Fruit fly (Drosophila melanogaster): ENCODE results near the gene CG8891.

- TF ChIP-seq CG13204 (GFP tag; optimal IDR thresholded peaks at IDR 0.05) (no peak), CG10348 (GFP tag; IDR thresholded peaks at IDR 0.05) (peak; percentile 87), EcR (GFP tag; optimal IDR thresholded peaks at IDR 0.05) (peak; percentile 6), Pif1B (GFP tag; optimal IDR thresholded peaks at IDR 0.05) (no peak), CG32121 (GFP tag; IDR thresholded peaks at IDR 0.05) (peak; percentile 95), CG8159 (tag; optimal IDR thresholded peaks at IDR 0.05) (peak; percentile 95), CG12605 (GFP tag; IDR thresholded peaks at IDR 0.05) (peak; percentile 89), CG15710 (tag; optimal IDR thresholded peaks at IDR 0.05) (peak; percentile 87), Pif1A (GFP tag; optimal IDR thresholded peaks at IDR 0.05) (no peak), CG8301 (tag; optimal IDR thresholded peaks at IDR 0.05) (peak; percentile 92), fd96Ca (GFP tag; IDR thresholded peaks at IDR 0.05) (peak; percentile 84), CG14655 (GFP tag; optimal IDR thresholded peaks at IDR 0.05) (no peak), gl (tag; optimal IDR thresholded peaks at IDR 0.05) (peak; percentile 81)
These were observed 2.1 kb downstream of the CG8891 start, which contains the start of the genes Gmd and CG3792 for dm6 chr2L:4976988-4977551.
